Fruit fly (Drosophila melanogaster) whole organism, embryonic: ENCODE measurements around the gene wb.

Source experiments
- Antp ChIP-seq: fragments of 200-800 bp; sonication (Bioruptor generic); optimal IDR thresholded peaks from 3 replicates; lab custom pipeline; 2016; ENCODE audit warnings: missing biosample characterization, missing genetic modification characterization
- Asciz ChIP-seq: fragments of 200-800 bp; sonication (Bioruptor generic); optimal IDR thresholded peaks from 2 replicates; lab custom pipeline; 2017; ENCODE audit warnings: missing biosample characterization, mild to moderate bottlenecking, missing genetic modification characterization, missing genetic modification reagents
- Atf6 ChIP-seq: fragments of 200-800 bp; sonication (Bioruptor generic); IDR thresholded peaks from 2 replicates; pipeline ENCODE4 v1.3.6; 2022; ENCODE audit warnings: missing biosample characterization, missing genetic modification characterization
- Bteb2 ChIP-seq: fragments of 200-800 bp; sonication (Bioruptor generic); optimal IDR thresholded peaks from 2 replicates; lab custom pipeline; 2016; ENCODE audit warnings: missing biosample characterization, missing genetic modification characterization
- CG10654 ChIP-seq: fragments of 200-800 bp; sonication (Bioruptor generic); optimal IDR thresholded peaks from 2 replicates; lab custom pipeline; 2016; ENCODE audit warnings: missing biosample characterization, missing genetic modification characterization
- CG11696 ChIP-seq: fragments of 200-800 bp; sonication (Bioruptor generic); IDR thresholded peaks from 2 replicates; pipeline ENCODE4 v1.3.6; 2022; ENCODE audit warnings: missing biosample characterization, missing genetic modification characterization
- CG12155 ChIP-seq: fragments of 200-800 bp; sonication (Bioruptor generic); optimal IDR thresholded peaks from 3 replicates; lab custom pipeline; 2016; ENCODE audit warnings: missing biosample characterization, missing genetic modification characterization
- CG13424 ChIP-seq: fragments of 200-800 bp; sonication (Bioruptor generic); optimal IDR thresholded peaks from 2 replicates; lab custom pipeline; 2019; ENCODE audit warnings: missing biosample characterization, mild to moderate bottlenecking, missing genetic modification characterization, moderate library complexity
- CG15514 ChIP-seq: fragments of 200-800 bp; sonication (Bioruptor generic); optimal IDR thresholded peaks from 3 replicates; lab custom pipeline; 2017; ENCODE audit warnings: missing biosample characterization, missing genetic modification characterization, mild to moderate bottlenecking, moderate library complexity, missing genetic modification reagents
- CG1602 ChIP-seq: fragments of 200-800 bp; sonication (Bioruptor generic); optimal IDR thresholded peaks from 3 replicates; lab custom pipeline; 2016; ENCODE audit warnings: missing biosample characterization, missing genetic modification characterization
- CG2875 ChIP-seq: fragments of 200-800 bp; sonication (Bioruptor generic); optimal IDR thresholded peaks from 2 replicates; lab custom pipeline; 2017; ENCODE audit warnings: missing biosample characterization, mild to moderate bottlenecking, missing genetic modification characterization, missing genetic modification reagents
- CG31441 ChIP-seq: fragments of 200-800 bp; sonication (Bioruptor generic); IDR thresholded peaks from 2 replicates; pipeline ENCODE4 v1.3.6; 2022; ENCODE audit warnings: missing biosample characterization, missing genetic modification characterization
- CG4360 ChIP-seq: fragments of 200-800 bp; sonication (Bioruptor generic); IDR thresholded peaks from 2 replicates; pipeline ENCODE4 v1.3.6; 2022; ENCODE audit warnings: missing biosample characterization, missing genetic modification characterization
- CG4854 ChIP-seq: fragments of 200-800 bp; sonication (Bioruptor generic); optimal IDR thresholded peaks from 2 replicates; lab custom pipeline; 2016; ENCODE audit warnings: missing biosample characterization, missing genetic modification characterization, inconsistent platforms
- CG6854 ChIP-seq: fragments of 200-800 bp; sonication (Bioruptor generic); optimal IDR thresholded peaks from 3 replicates; lab custom pipeline; 2017; ENCODE audit warnings: missing biosample characterization, mild to moderate bottlenecking, missing genetic modification characterization
- CG7786 ChIP-seq: fragments of 200-800 bp; sonication (Bioruptor generic); optimal IDR thresholded peaks from 2 replicates; lab custom pipeline; 2016; ENCODE audit warnings: missing biosample characterization, missing genetic modification characterization
- CG9609 ChIP-seq: fragments of 200-800 bp; sonication (Bioruptor generic); optimal IDR thresholded peaks from 3 replicates; lab custom pipeline; 2016; ENCODE audit warnings: missing biosample characterization, missing genetic modification characterization
- CG9797 ChIP-seq: fragments of 200-800 bp; sonication (Bioruptor generic); optimal IDR thresholded peaks from 3 replicates; lab custom pipeline; 2018; ENCODE audit warnings: missing biosample characterization, mild to moderate bottlenecking, missing genetic modification characterization
- Chrac-16 ChIP-seq: fragments of 200-800 bp; sonication (Bioruptor generic); optimal IDR thresholded peaks from 3 replicates; lab custom pipeline; 2016; ENCODE audit warnings: missing biosample characterization, missing genetic modification characterization
- D19B ChIP-seq: fragments of 200-800 bp; sonication (Bioruptor generic); optimal IDR thresholded peaks from 2 replicates; lab custom pipeline; 2017; ENCODE audit warnings: missing biosample characterization, mild to moderate bottlenecking, missing genetic modification characterization
- Dip3 ChIP-seq: fragments of 200-800 bp; sonication (Bioruptor generic); optimal IDR thresholded peaks from 3 replicates; lab custom pipeline; 2016; ENCODE audit warnings: missing biosample characterization, missing genetic modification characterization
- Dll ChIP-seq: fragments of 200-800 bp; sonication (Bioruptor generic); IDR thresholded peaks from 4 replicates; pipeline ENCODE4 v1.3.6; 2022; ENCODE audit warnings: missing biosample characterization, missing genetic modification characterization; ENCODE audit not compliant: partially characterized antibody
- H15 ChIP-seq: fragments of 200-800 bp; sonication (Bioruptor generic); IDR thresholded peaks from 3 replicates; pipeline ENCODE4 v1.3.6; 2022; ENCODE audit warnings: missing biosample characterization, missing genetic modification characterization
- Lim3 ChIP-seq: fragments of 200-800 bp; sonication (Bioruptor generic); IDR thresholded peaks from 2 replicates; pipeline ENCODE4 v1.3.6; 2022; ENCODE audit warnings: missing biosample characterization, missing genetic modification characterization
- NC2β ChIP-seq: fragments of 200-800 bp; sonication (Bioruptor generic); optimal IDR thresholded peaks from 2 replicates; lab custom pipeline; 2016; ENCODE audit warnings: missing biosample characterization, missing genetic modification characterization
- Opbp ChIP-seq: fragments of 200-800 bp; sonication (Bioruptor generic); IDR thresholded peaks from 3 replicates; pipeline ENCODE4 v1.3.6; 2022; ENCODE audit warnings: missing biosample characterization, missing genetic modification characterization; ENCODE audit not compliant: partially characterized antibody
- Rx ChIP-seq: fragments of 200-800 bp; sonication (Bioruptor generic); IDR thresholded peaks from 2 replicates; pipeline ENCODE4 v1.3.6; 2022; ENCODE audit warnings: missing biosample characterization, missing genetic modification characterization
- Side ChIP-seq: fragments of 200-800 bp; sonication (Bioruptor generic); optimal IDR thresholded peaks from 2 replicates; lab custom pipeline; 2016; ENCODE audit warnings: missing biosample characterization, missing genetic modification characterization
- Sox100B ChIP-seq: fragments of 200-800 bp; sonication (Bioruptor generic); optimal IDR thresholded peaks from 3 replicates; lab custom pipeline; 2018; ENCODE audit warnings: missing biosample characterization, mild to moderate bottlenecking, missing genetic modification characterization
- Sry-δ ChIP-seq: fragments of 200-800 bp; sonication (Bioruptor generic); optimal IDR thresholded peaks from 2 replicates; lab custom pipeline; 2016; ENCODE audit warnings: missing biosample characterization, missing genetic modification characterization
- az2 ChIP-seq: fragments of 200-800 bp; sonication (Bioruptor generic); optimal IDR thresholded peaks from 3 replicates; lab custom pipeline; 2016; ENCODE audit warnings: missing biosample characterization, missing genetic modification characterization
- bsh ChIP-seq, 2 experiments: fragments of 200-800 bp; sonication (Bioruptor generic); optimal IDR thresholded peaks; 2 replicates each; lab custom pipeline; 2017 to 2018; ENCODE audit warnings: mild to moderate bottlenecking in 2 of 2, missing biosample characterization in 2 of 2, missing genetic modification characterization in 2 of 2, moderate library complexity in 1 of 2
- chif ChIP-seq, 2 experiments: fragments of 200-800 bp; sonication (Bioruptor generic); optimal IDR thresholded peaks; 3 replicates each; lab custom pipeline; 2016; ENCODE audit warnings: missing biosample characterization in 2 of 2, missing genetic modification characterization in 2 of 2
- chn ChIP-seq: fragments of 200-800 bp; sonication (Bioruptor generic); optimal IDR thresholded peaks from 2 replicates; lab custom pipeline; 2016; ENCODE audit warnings: missing biosample characterization, missing genetic modification characterization
- ci ChIP-seq: fragments of 200-800 bp; sonication (Bioruptor generic); IDR thresholded peaks from 3 replicates; pipeline ENCODE4 v1.3.6; 2022; ENCODE audit warnings: missing biosample characterization, missing genetic modification characterization
- dmrt99B ChIP-seq: fragments of 200-800 bp; sonication (Bioruptor generic); optimal IDR thresholded peaks from 2 replicates; lab custom pipeline; 2018; ENCODE audit warnings: missing biosample characterization, mild to moderate bottlenecking, missing genetic modification characterization, moderate library complexity
- en ChIP-seq: fragments of 200-800 bp; sonication (Bioruptor generic); optimal IDR thresholded peaks from 2 replicates; lab custom pipeline; 2016; ENCODE audit warnings: missing biosample characterization, missing genetic modification characterization
- ewg ChIP-seq: fragments of 200-800 bp; sonication (Bioruptor generic); optimal IDR thresholded peaks from 3 replicates; lab custom pipeline; 2017; ENCODE audit warnings: mild to moderate bottlenecking, missing biosample characterization, missing genetic modification reagents, missing genetic modification characterization
- exex ChIP-seq: fragments of 200-800 bp; sonication (Bioruptor generic); optimal IDR thresholded peaks from 4 replicates; lab custom pipeline; 2018; ENCODE audit warnings: missing biosample characterization, mild to moderate bottlenecking, missing genetic modification characterization, moderate library complexity
- gem ChIP-seq: fragments of 200-800 bp; sonication (Bioruptor generic); optimal IDR thresholded peaks from 2 replicates; lab custom pipeline; 2019; ENCODE audit warnings: missing biosample characterization, mild to moderate bottlenecking, missing genetic modification characterization, moderate library complexity
- her ChIP-seq: fragments of 200-800 bp; sonication (Bioruptor generic); optimal IDR thresholded peaks from 2 replicates; lab custom pipeline; 2016; ENCODE audit warnings: missing biosample characterization, missing genetic modification characterization
- kah ChIP-seq: fragments of 200-800 bp; sonication (Bioruptor generic); optimal IDR thresholded peaks from 2 replicates; lab custom pipeline; 2018; ENCODE audit warnings: missing biosample characterization, mild to moderate bottlenecking, missing genetic modification characterization
- lab ChIP-seq: fragments of 200-800 bp; sonication (Bioruptor generic); optimal IDR thresholded peaks from 3 replicates; lab custom pipeline; 2017; ENCODE audit warnings: missing biosample characterization, missing genetic modification characterization, mild to moderate bottlenecking, moderate library complexity, missing genetic modification reagents
- maf-S ChIP-seq: fragments of 200-800 bp; sonication (Bioruptor generic); optimal IDR thresholded peaks from 2 replicates; lab custom pipeline; 2016; ENCODE audit warnings: missing biosample characterization, missing genetic modification characterization
- odd ChIP-seq: fragments of 200-800 bp; sonication (Bioruptor generic); optimal IDR thresholded peaks from 2 replicates; lab custom pipeline; 2017; ENCODE audit warnings: missing biosample characterization, mild to moderate bottlenecking, missing genetic modification characterization
- peb ChIP-seq: fragments of 200-800 bp; sonication (Bioruptor generic); IDR thresholded peaks from 2 replicates; pipeline ENCODE4 v1.3.6; 2022; ENCODE audit warnings: missing biosample characterization, missing genetic modification characterization
- pfk ChIP-seq: fragments of 200-800 bp; sonication (Bioruptor generic); optimal IDR thresholded peaks from 2 replicates; lab custom pipeline; 2018; ENCODE audit warnings: missing biosample characterization, mild to moderate bottlenecking, missing genetic modification characterization, moderate library complexity
- repo ChIP-seq: fragments of 200-800 bp; sonication (Bioruptor generic); optimal IDR thresholded peaks from 2 replicates; lab custom pipeline; 2016; ENCODE audit warnings: missing biosample characterization, missing genetic modification characterization
- run ChIP-seq: fragments of 200-800 bp; sonication (Bioruptor generic); optimal IDR thresholded peaks from 3 replicates; lab custom pipeline; 2018; ENCODE audit warnings: missing biosample characterization, mild to moderate bottlenecking, missing genetic modification characterization
- sd ChIP-seq: fragments of 200-800 bp; sonication (Bioruptor generic); optimal IDR thresholded peaks from 3 replicates; lab custom pipeline; 2018; ENCODE audit warnings: missing biosample characterization, mild to moderate bottlenecking, missing genetic modification characterization, moderate library complexity
- sob ChIP-seq: fragments of 200-800 bp; sonication (Bioruptor generic); IDR thresholded peaks from 2 replicates; pipeline ENCODE4 v1.3.6; 2022; ENCODE audit warnings: missing biosample characterization, missing genetic modification characterization
- twi ChIP-seq: fragments of 200-800 bp; optimal IDR thresholded peaks from 2 replicates; lab custom pipeline; 2019; ENCODE audit warnings: missing biosample characterization, mild to moderate bottlenecking, missing genetic modification characterization, moderate library complexity

The wb gene

dm6 chr2L:14307516-14307915, 44.7 kb downstream of the wb start (continued):
- no peak for TF ChIP-seq peb (GFP tag; lab: Robert Waterston, UW)
- TF ChIP-seq CG9797 (GFP tag; lab: Kevin White, UChicago): no peak
- TF ChIP-seq CG7786 (GFP tag; lab: Kevin White, UChicago): no peak
- TF ChIP-seq her (GFP tag; lab: Kevin White, UChicago): no peak
- TF ChIP-seq CG4854 (GFP tag; lab: Kevin White, UChicago): peak; percentile 3
- no peak for TF ChIP-seq az2 (GFP tag; lab: Kevin White, UChicago)
- no peak for TF ChIP-seq CG12155
- TF ChIP-seq bsh (GFP tag; optimal IDR thresholded peaks at IDR 0.05; lab: Kevin White, UChicago): peak in 1 of 2 experiments; percentile 51
- peak; percentile 70 for TF ChIP-seq Asciz (GFP tag; lab: Kevin White, UChicago)
- TF ChIP-seq Chrac-16 (GFP tag; lab: Kevin White, UChicago): no peak
- no peak for TF ChIP-seq H15
- no peak for TF ChIP-seq Rx (GFP tag; lab: Robert Waterston, UW)
- no peak for TF ChIP-seq CG1602
- no peak for TF ChIP-seq Dll
- TF ChIP-seq ci (GFP tag; lab: Robert Waterston, UW): 0 out of 3 replicates have a peak, but pooled peaks have one; percentile 17
- peak; percentile 22 for TF ChIP-seq sd
- no peak for TF ChIP-seq NC2β (GFP tag; lab: Kevin White, UChicago)
- TF ChIP-seq CG15514 (GFP tag; lab: Kevin White, UChicago): no peak
- TF ChIP-seq D19B: no peak
- TF ChIP-seq CG11696 (GFP tag; lab: Robert Waterston, UW): no peak
- TF ChIP-seq Bteb2 (GFP tag; lab: Kevin White, UChicago): no peak
- TF ChIP-seq run (tag; lab: Kevin White, UChicago): peak; percentile 14
- no peak for TF ChIP-seq Side (GFP tag; lab: Kevin White, UChicago)
- peak; percentile 13; the same call in 1 of the 2 replicates for TF ChIP-seq CG31441 (GFP tag; lab: Robert Waterston, UW)
- TF ChIP-seq exex (tag; lab: Kevin White, UChicago): no peak
- TF ChIP-seq en (GFP tag; lab: Kevin White, UChicago): no peak
- peak; percentile 30 for TF ChIP-seq CG2875 (GFP tag; lab: Kevin White, UChicago)
- no peak for TF ChIP-seq chif (GFP tag; optimal IDR thresholded peaks at IDR 0.05; lab: Kevin White, UChicago)
- TF ChIP-seq CG9609 (GFP tag; lab: Kevin White, UChicago): no peak
- peak; percentile 45 for TF ChIP-seq gem (tag; lab: Kevin White, UChicago)
- no peak for TF ChIP-seq sob (GFP tag; lab: Robert Waterston, UW)
- no peak for TF ChIP-seq Dip3 (GFP tag; lab: Kevin White, UChicago)
- TF ChIP-seq CG10654 (GFP tag; lab: Kevin White, UChicago): no peak
- no peak for TF ChIP-seq Antp (GFP tag; lab: Kevin White, UChicago)
- TF ChIP-seq pfk (GFP tag; lab: Kevin White, UChicago): no peak
- no peak for TF ChIP-seq CG4360
- TF ChIP-seq Atf6 (GFP tag; lab: Robert Waterston, UW): peak; percentile 19; the same call in 1 of the 2 replicates
- TF ChIP-seq repo: no peak
- no peak for TF ChIP-seq chn (GFP tag; lab: Kevin White, UChicago)
- TF ChIP-seq CG13424 (tag; lab: Kevin White, UChicago): no peak
- TF ChIP-seq maf-S: no peak
- no peak for TF ChIP-seq twi
- peak; percentile 24 for TF ChIP-seq Sox100B
- no peak for TF ChIP-seq kah (GFP tag; lab: Kevin White, UChicago)
- TF ChIP-seq odd (GFP tag; lab: Kevin White, UChicago): no peak
- TF ChIP-seq CG6854: no peak
- no peak for TF ChIP-seq Sry-δ (GFP tag; lab: Kevin White, UChicago)
- no peak for TF ChIP-seq ewg (GFP tag; lab: Kevin White, UChicago)
- no peak for TF ChIP-seq Opbp (GFP tag; lab: Robert Waterston, UW)
- peak; percentile 49 for TF ChIP-seq dmrt99B (tag; lab: Kevin White, UChicago)
- TF ChIP-seq lab: peak; percentile 1
- no peak for TF ChIP-seq Lim3 (GFP tag; lab: Robert Waterston, UW)
